Fruit fly (Drosophila melanogaster) whole organism, embryonic: ENCODE results near the gene Rbp6.

Source experiments
- CG2712 ChIP-seq: fragments of 200-800 bp; optimal IDR thresholded peaks from 3 replicates; lab custom pipeline; 2019; ENCODE audit warnings: missing biosample characterization, mild to moderate bottlenecking, missing genetic modification characterization, moderate library complexity
- Doc2 ChIP-seq: fragments of 200-800 bp; sonication (Bioruptor generic); IDR thresholded peaks from 2 replicates; pipeline ENCODE4 v1.3.6; 2022; ENCODE audit warnings: missing biosample characterization, missing genetic modification characterization
- bcd ChIP-seq: fragments of 200-800 bp; sonication (Bioruptor generic); optimal IDR thresholded peaks from 2 replicates; lab custom pipeline; 2017; ENCODE audit warnings: missing biosample characterization, mild to moderate bottlenecking, missing genetic modification characterization

DNA sequence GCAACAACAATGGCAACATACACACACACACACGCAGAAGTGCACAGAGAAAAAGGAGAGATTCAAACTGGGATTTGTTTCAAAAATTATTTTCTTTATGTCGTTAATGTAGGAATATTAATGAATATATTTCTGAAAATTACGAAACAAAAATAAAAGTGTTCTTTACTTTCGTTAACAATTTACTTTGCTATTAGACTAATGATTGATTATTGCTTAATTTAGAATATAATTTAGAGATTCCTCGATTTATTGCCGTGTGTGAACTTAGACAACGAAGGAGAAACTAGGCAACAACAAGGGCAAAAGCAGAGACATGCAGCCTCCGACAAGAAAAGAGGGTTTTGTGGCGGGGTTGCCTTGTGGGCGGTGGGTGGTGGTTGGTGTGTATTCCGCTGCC is 68.1 kb downstream of the Rbp6 start:
- no peak for TF ChIP-seq CG2712 (tag; lab: Kevin White, UChicago)
- TF ChIP-seq bcd, result no peak
- TF ChIP-seq Doc2, result no peak
